Fruit fly (Drosophila melanogaster) Kc167 (cell line): ENCODE measurements around the gene NaPi-III.

Experiments used
- Myc ChIP-seq: fragments of >200 bp; optimal IDR thresholded peaks from 2 replicates; lab custom pipeline; 2017; ENCODE audit warnings: missing external identifiers
- Sin3A ChIP-seq: fragments of >200 bp; optimal IDR thresholded peaks from 2 replicates; lab custom pipeline; 2018; ENCODE audit warnings: missing external identifiers
- h ChIP-seq: fragments of >200 bp; optimal IDR thresholded peaks from 3 replicates; lab custom pipeline; 2018; ENCODE audit warnings: missing external identifiers
- insv ChIP-seq: fragments of >200 bp; optimal IDR thresholded peaks from 3 replicates; lab custom pipeline; 2018; ENCODE audit warnings: missing external identifiers
- psq ChIP-seq: fragments of >200 bp; optimal IDR thresholded peaks from 2 replicates; lab custom pipeline; 2017; ENCODE audit warnings: missing external identifiers
- ttk ChIP-seq: sonication (Bioruptor generic); optimal IDR thresholded peaks from 2 replicates; lab custom pipeline; 2017; ENCODE audit warnings: missing external identifiers

- TF ChIP-seq psq (lab: Kevin White, UChicago), result no peak
- TF ChIP-seq Sin3A, result no peak
- TF ChIP-seq ttk (lab: Kevin White, UChicago), result no peak
- no peak for TF ChIP-seq h (lab: Kevin White, UChicago)
- no peak for TF ChIP-seq Myc (lab: Kevin White, UChicago)
- no peak for TF ChIP-seq insv (lab: Kevin White, UChicago)
Measured at dm6 chr3L:11083605-11084004, 39.5 kb upstream of the NaPi-III start.
